Worm (Caenorhabditis elegans): ENCODE data around the gene dpy-9.
A peak's percentile ranks its signal among the peaks of the same experiment; 100 is the strongest.

Gene dpy-9

DNA sequence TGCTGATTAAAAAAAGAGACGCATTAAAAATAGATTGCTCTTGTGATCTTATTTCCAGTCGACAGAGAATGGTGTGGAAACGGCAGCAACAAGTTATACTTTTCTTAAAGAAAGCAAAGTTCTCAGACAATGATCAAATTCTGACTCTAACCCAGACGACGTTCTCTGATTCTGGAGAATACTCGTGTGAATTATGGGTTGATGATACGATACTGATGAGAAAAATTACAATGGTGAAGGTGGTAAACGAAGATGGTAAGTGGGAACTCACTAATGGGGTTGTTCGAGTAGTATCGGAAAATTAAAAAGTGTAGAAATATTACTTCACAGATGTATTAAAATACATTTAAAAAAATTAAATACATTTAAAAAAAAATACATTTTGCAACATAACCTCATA lies 19.3 kb upstream of the dpy-9 start:
- no peak for TF ChIP-seq aha-1 (tag; optimal IDR thresholded peaks at IDR 0.05)
- no peak for TF ChIP-seq efl-1 (optimal IDR thresholded peaks at IDR 0.05)
- peak in 1 of 2 experiments; percentile 68 for TF ChIP-seq efl-1 (GFP tag; optimal IDR thresholded peaks at IDR 0.05 in 1 of 2)

DNA sequence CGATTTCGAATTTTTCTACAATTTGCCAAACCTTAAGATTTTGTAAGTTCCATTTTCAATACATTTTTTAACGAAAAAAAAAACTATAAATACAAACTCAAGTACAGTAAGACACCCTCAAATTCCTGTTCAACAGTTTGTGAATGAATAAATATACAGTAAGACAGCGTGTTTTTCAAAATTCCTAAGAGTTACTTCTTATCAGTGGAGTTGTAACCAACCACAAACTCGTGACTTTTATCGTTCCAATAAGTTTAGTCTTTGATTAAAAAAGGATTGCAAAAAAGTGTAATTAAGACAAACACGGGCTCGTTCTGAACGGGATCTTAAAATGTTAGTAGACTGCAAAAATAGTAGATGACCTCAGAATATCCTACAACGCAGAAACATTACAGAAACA lies 16.1 kb upstream of the dpy-9 start:
- TF ChIP-seq fos-1 (tag; optimal IDR thresholded peaks at IDR 0.05) (no peak), fkh-10 (GFP tag; optimal IDR thresholded peaks at IDR 0.05) (no peak), irx-1 (tag; optimal IDR thresholded peaks at IDR 0.05) (no peak), nhr-19 (GFP tag; conservative IDR thresholded peaks at IDR 0.05) (no peak), mdl-1 (tag; optimal IDR thresholded peaks at IDR 0.05) (no peak), nhr-76 (tag; optimal IDR thresholded peaks at IDR 0.05) (no peak), ceh-88 (GFP tag; IDR thresholded peaks at IDR 0.05) (no peak), nhr-20 (tag; optimal IDR thresholded peaks at IDR 0.05) (no peak), elt-2 (tag; optimal IDR thresholded peaks at IDR 0.05) (peak; percentile 65), egl-13 (tag; optimal IDR thresholded peaks at IDR 0.05) (no peak), aly-2 (tag; optimal IDR thresholded peaks at IDR 0.05) (no peak), hlh-17 (GFP tag; optimal IDR thresholded peaks at IDR 0.05; ENCODE audit: borderline replicate concordance) (no peak), lsy-2 (tag; optimal IDR thresholded peaks at IDR 0.05) (peak in 1 of 2 experiments; percentile 3), snu-23 (GFP tag; optimal IDR thresholded peaks at IDR 0.05) (no peak)

- TF ChIP-seq pqm-1 (tag; optimal IDR thresholded peaks at IDR 0.05) = peak; percentile 71
- TF ChIP-seq efl-3 (GFP tag; optimal IDR thresholded peaks at IDR 0.05) = no peak
- no peak for TF ChIP-seq ceh-8 (GFP tag; optimal IDR thresholded peaks at IDR 0.05)
- TF ChIP-seq nhr-71 (tag; optimal IDR thresholded peaks at IDR 0.05) = peak; percentile 61
- no peak for TF ChIP-seq sup-37 (GFP tag; optimal IDR thresholded peaks at IDR 0.05)
- no peak for TF ChIP-seq pag-3 (tag; optimal IDR thresholded peaks at IDR 0.05; ENCODE audit: borderline replicate concordance, insufficient read depth)
- TF ChIP-seq fkh-10 (GFP tag; optimal IDR thresholded peaks at IDR 0.05) = no peak
- TF ChIP-seq snu-23 (GFP tag; optimal IDR thresholded peaks at IDR 0.05) = peak; percentile 55
- TF ChIP-seq lin-39 (tag; optimal IDR thresholded peaks at IDR 0.05) = no peak
- no peak for TF ChIP-seq ceh-88 (GFP tag; IDR thresholded peaks at IDR 0.05)
- TF ChIP-seq ets-5 (GFP tag; IDR thresholded peaks at IDR 0.05) = no peak
- TF ChIP-seq nhr-47 (tag; optimal IDR thresholded peaks at IDR 0.05) = no peak
- TF ChIP-seq unc-98 (GFP tag; IDR thresholded peaks at IDR 0.05) = no peak
- TF ChIP-seq jun-1 (tag; optimal IDR thresholded peaks at IDR 0.05) = peak; percentile 35
- TF ChIP-seq isw-1 (GFP tag; IDR thresholded peaks at IDR 0.05) = no peak
- no peak for TF ChIP-seq zag-1 (tag; optimal IDR thresholded peaks at IDR 0.05)
- peak in 1 of 2 experiments; percentile 72 for TF ChIP-seq lin-35 (GFP tag; optimal IDR thresholded peaks at IDR 0.05)
- peak; percentile 68 for TF ChIP-seq nhr-20 (tag; optimal IDR thresholded peaks at IDR 0.05)
- no peak for TF ChIP-seq alr-1 (tag; optimal IDR thresholded peaks at IDR 0.05; ENCODE audit: borderline replicate concordance)
- peak in 1 of 2 experiments; percentile 62 for TF ChIP-seq lsy-2 (tag; optimal IDR thresholded peaks at IDR 0.05)
- TF ChIP-seq nhr-77 (tag; optimal IDR thresholded peaks at IDR 0.05) = peak; percentile 31
- TF ChIP-seq efl-1 (optimal IDR thresholded peaks at IDR 0.05) = peak in 1 of 2 experiments; percentile 22
- TF ChIP-seq efl-1 (GFP tag; optimal IDR thresholded peaks at IDR 0.05 in 1 of 2) = peak in 1 of 2 experiments; percentile 32
- no peak for TF ChIP-seq hpl-2 (GFP tag; optimal IDR thresholded peaks at IDR 0.05)
- no peak for TF ChIP-seq dsc-1 (tag; optimal IDR thresholded peaks at IDR 0.05)
- no peak for TF ChIP-seq unc-30 (tag; optimal IDR thresholded peaks at IDR 0.05)
- TF ChIP-seq vab-15 (tag; optimal IDR thresholded peaks at IDR 0.05) = no peak
- peak; percentile 28 for TF ChIP-seq mep-1 (tag; optimal IDR thresholded peaks at IDR 0.05)
- peak; percentile 68 for TF ChIP-seq lin-14 (GFP tag; optimal IDR thresholded peaks at IDR 0.05)
- peak in 2 of 3 experiments; percentile 7 to 21 for TF ChIP-seq dpl-1 (GFP tag; optimal IDR thresholded peaks at IDR 0.05)
- no peak for TF ChIP-seq grh-1 (GFP tag; IDR thresholded peaks at IDR 0.05)
- TF ChIP-seq sptf-1 (tag; optimal IDR thresholded peaks at IDR 0.05) = no peak
- no peak for TF ChIP-seq pax-3 (tag; optimal IDR thresholded peaks at IDR 0.05)
- TF ChIP-seq egl-27 (tag; optimal IDR thresholded peaks at IDR 0.05) = no peak
- no peak for TF ChIP-seq nhr-12 (tag; optimal IDR thresholded peaks at IDR 0.05)
- peak; percentile 91 for TF ChIP-seq elt-2 (tag; optimal IDR thresholded peaks at IDR 0.05)
- TF ChIP-seq nhr-19 (GFP tag; conservative IDR thresholded peaks at IDR 0.05) = peak; percentile 24; the same call in 1 of the 2 replicates
- TF ChIP-seq lin-13 (GFP tag; optimal IDR thresholded peaks at IDR 0.05) = no peak
- peak; percentile 63 for TF ChIP-seq blmp-1 (tag; optimal IDR thresholded peaks at IDR 0.05)
- TF ChIP-seq unc-86 (tag; optimal IDR thresholded peaks at IDR 0.05) = no peak
These were observed 15.2 kb upstream of the dpy-9 start, which contains the start of gene sma-10 for ce11 chrIV:274185-274584. TSS of gene sma-10 (plus strand) at chrIV:274420.

Measured in whole organism, L1 larva.